Worm (Caenorhabditis elegans) whole organism, young adult: ENCODE measurements around the gene F42A6.2.

ENCODE experiments used
- B0019.2 ChIP-seq: fragments of 200-800 bp; sonication (Bioruptor generic); conservative IDR thresholded peaks from 2 replicates; pipeline ENCODE4 v1.3.6; 2022; ENCODE audit warnings: missing genetic modification reagents, missing genetic modification characterization, missing compliant biosample characterization
- D2030.7 ChIP-seq: fragments of 200-800 bp; sonication (Bioruptor generic); IDR thresholded peaks from 2 replicates; pipeline ENCODE4 v1.3.6; 2022; ENCODE audit warnings: missing genetic modification reagents, missing genetic modification characterization, missing compliant biosample characterization
- F22D6.2 ChIP-seq: sonication (generic microtip); optimal IDR thresholded peaks from 2 replicates; lab custom pipeline; 2016; ENCODE audit warnings: mild to moderate bottlenecking, missing genetic modification characterization, missing compliant biosample characterization
- F23B12.7 ChIP-seq: sonication (generic microtip); optimal IDR thresholded peaks from 2 replicates; lab custom pipeline; 2017; ENCODE audit warnings: missing genetic modification characterization, mild to moderate bottlenecking, missing compliant biosample characterization, antibody characterized with exemption, moderate library complexity; ENCODE audit not compliant: insufficient read depth
- F37B4.10 ChIP-seq: fragments of 200-800 bp; sonication (Bioruptor generic); IDR thresholded peaks from 2 replicates; pipeline ENCODE4 v1.3.6; 2022; ENCODE audit warnings: missing genetic modification characterization, missing compliant biosample characterization
- F52B5.7 ChIP-seq: sonication (generic microtip); optimal IDR thresholded peaks from 2 replicates; lab custom pipeline; 2016; ENCODE audit warnings: mild to moderate bottlenecking, missing genetic modification characterization, missing compliant biosample characterization
- F55B11.4 ChIP-seq: sonication (generic microtip); optimal IDR thresholded peaks from 2 replicates; lab custom pipeline; 2016; ENCODE audit warnings: missing compliant biosample characterization, missing genetic modification characterization, borderline replicate concordance; ENCODE audit not compliant: insufficient read depth
- T07F8.4 ChIP-seq: sonication (generic microtip); optimal IDR thresholded peaks from 2 replicates; lab custom pipeline; 2016; ENCODE audit warnings: mild to moderate bottlenecking, missing genetic modification characterization, moderate library complexity, missing compliant biosample characterization
- Y53G8AR.9 ChIP-seq: fragments of 200-800 bp; sonication (Bioruptor generic); conservative IDR thresholded peaks from 2 replicates; pipeline ENCODE4 v1.3.6; 2022; ENCODE audit warnings: missing genetic modification reagents, missing genetic modification characterization, missing compliant biosample characterization
- Y95B8A.8 ChIP-seq: fragments of 200-800 bp; sonication (Bioruptor generic); IDR thresholded peaks from 2 replicates; pipeline ENCODE4 v1.3.6; 2022; ENCODE audit warnings: missing genetic modification reagents, missing genetic modification characterization, missing compliant biosample characterization
- ZK185.1 ChIP-seq: sonication (generic microtip); optimal IDR thresholded peaks from 2 replicates; lab custom pipeline; 2016; ENCODE audit warnings: mild to moderate bottlenecking, missing genetic modification characterization, missing compliant biosample characterization; ENCODE audit not compliant: poor library complexity, severe bottlenecking
- ama-1 ChIP-seq, 3 experiments: fragments of 150-350 bp in 1 of 3; sonication (generic microtip) in 2 of 3; optimal IDR thresholded peaks; 2 replicates each; lab custom pipeline; 2014 to 2018; ENCODE audit warnings: missing biosample characterization in 2 of 3, missing genetic modification characterization in 2 of 3, missing genetic modification reagents in 2 of 3
- aptf-3 ChIP-seq: fragments of 200-800 bp; sonication (Bioruptor generic); IDR thresholded peaks from 2 replicates; pipeline ENCODE4 v1.3.6; 2022; ENCODE audit warnings: missing genetic modification characterization, missing compliant biosample characterization
- atf-7 ChIP-seq: sonication (generic microtip); optimal IDR thresholded peaks from 2 replicates; lab custom pipeline; 2017; ENCODE audit warnings: mild to moderate bottlenecking, missing genetic modification characterization, missing compliant biosample characterization
- athp-1 ChIP-seq: sonication (generic microtip); optimal IDR thresholded peaks from 2 replicates; lab custom pipeline; 2017; ENCODE audit warnings: mild to moderate bottlenecking, missing genetic modification characterization, missing compliant biosample characterization
- attf-3 ChIP-seq: fragments of 200-800 bp; sonication (Bioruptor generic); conservative IDR thresholded peaks from 2 replicates; pipeline ENCODE4 v1.3.6; 2022; ENCODE audit warnings: missing genetic modification reagents, missing genetic modification characterization, missing compliant biosample characterization
- attf-5 ChIP-seq: fragments of 200-800 bp; sonication (Bioruptor generic); optimal IDR thresholded peaks from 2 replicates; lab custom pipeline; 2018; ENCODE audit warnings: mild to moderate bottlenecking, missing genetic modification characterization, missing compliant biosample characterization
- bed-1 ChIP-seq: fragments of 200-800 bp; sonication (Bioruptor generic); IDR thresholded peaks from 2 replicates; pipeline ENCODE4 v1.3.6; 2022; ENCODE audit warnings: missing genetic modification reagents, missing genetic modification characterization, missing compliant biosample characterization
- ceh-91 ChIP-seq: fragments of 200-800 bp; sonication (Bioruptor generic); IDR thresholded peaks from 2 replicates; pipeline ENCODE4 v1.3.6; 2022; ENCODE audit warnings: missing genetic modification reagents, missing genetic modification characterization, missing compliant biosample characterization
- egrh-3 ChIP-seq: fragments of 200-800 bp; sonication (Bioruptor generic); IDR thresholded peaks from 2 replicates; pipeline ENCODE4 v1.3.6; 2022; ENCODE audit warnings: missing genetic modification reagents, missing genetic modification characterization, missing compliant biosample characterization
- him-1 ChIP-seq: sonication (generic microtip); optimal IDR thresholded peaks from 2 replicates; lab custom pipeline; 2016; ENCODE audit warnings: missing genotype, missing genetic modification reagents, missing genetic modification characterization, missing compliant biosample characterization
- hmg-20 ChIP-seq: fragments of 200-800 bp; sonication (Bioruptor generic); IDR thresholded peaks from 2 replicates; pipeline ENCODE4 v1.3.6; 2022; ENCODE audit warnings: missing genetic modification reagents, missing genetic modification characterization, missing compliant biosample characterization
- hrde-1 ChIP-seq: sonication (generic microtip); optimal IDR thresholded peaks from 2 replicates; lab custom pipeline; 2016; ENCODE audit warnings: missing genetic modification characterization, mild to moderate bottlenecking, missing compliant biosample characterization, moderate library complexity, missing genotype, missing genetic modification reagents, borderline replicate concordance
- lin-35 ChIP-seq, 3 experiments: fragments of 150-350 bp in 2 of 3; sonication (generic microtip) in 1 of 3; optimal IDR thresholded peaks; 2 replicates each; lab custom pipeline; 2014 to 2018; ENCODE audit warnings: missing biosample characterization in 3 of 3, missing genetic modification characterization in 3 of 3, missing genetic modification reagents in 3 of 3
- lin-40 ChIP-seq: sonication (generic microtip); optimal IDR thresholded peaks from 2 replicates; lab custom pipeline; 2016; ENCODE audit warnings: missing genetic modification characterization, mild to moderate bottlenecking, missing compliant biosample characterization, missing genotype, missing genetic modification reagents
- lsl-1 ChIP-seq: fragments of 200-800 bp; sonication (Bioruptor generic); optimal IDR thresholded peaks from 2 replicates; lab custom pipeline; 2018; ENCODE audit warnings: mild to moderate bottlenecking, missing genetic modification characterization, moderate library complexity, missing compliant biosample characterization
- madf-10 ChIP-seq: sonication (generic microtip); optimal IDR thresholded peaks from 2 replicates; lab custom pipeline; 2016; ENCODE audit warnings: mild to moderate bottlenecking, missing genetic modification characterization, missing compliant biosample characterization
- mel-28 ChIP-seq: sonication (generic microtip); optimal IDR thresholded peaks from 2 replicates; lab custom pipeline; 2016; ENCODE audit warnings: borderline replicate concordance, mild to moderate bottlenecking, missing genetic modification characterization, missing compliant biosample characterization
- mxl-1 ChIP-seq: sonication (generic microtip); optimal IDR thresholded peaks from 2 replicates; lab custom pipeline; 2016; ENCODE audit warnings: missing genetic modification characterization, missing compliant biosample characterization
- nhr-120 ChIP-seq: fragments of 200-800 bp; sonication (Bioruptor generic); IDR thresholded peaks from 2 replicates; pipeline ENCODE4 v1.3.6; 2022; ENCODE audit warnings: missing genetic modification characterization, missing compliant biosample characterization
- nhr-27 ChIP-seq: fragments of 200-800 bp; sonication (Bioruptor generic); optimal IDR thresholded peaks from 2 replicates; lab custom pipeline; 2018; ENCODE audit warnings: mild to moderate bottlenecking, missing genetic modification characterization, moderate library complexity, missing compliant biosample characterization
- pbrm-1 ChIP-seq: fragments of 200-800 bp; sonication (Bioruptor generic); IDR thresholded peaks from 2 replicates; pipeline ENCODE4 v1.3.6; 2022; ENCODE audit warnings: missing genetic modification reagents, missing genetic modification characterization, missing compliant biosample characterization
- rcor-1 ChIP-seq: fragments of 200-800 bp; sonication (Bioruptor generic); IDR thresholded peaks from 2 replicates; pipeline ENCODE4 v1.3.6; 2022; ENCODE audit warnings: missing genetic modification reagents, missing genetic modification characterization, missing compliant biosample characterization
- rec-8 ChIP-seq, 2 experiments: sonication (generic microtip); optimal IDR thresholded peaks; 2 replicates each; lab custom pipeline; 2016; ENCODE audit warnings: mild to moderate bottlenecking in 2 of 2, missing genetic modification characterization in 2 of 2, missing genetic modification reagents in 2 of 2, missing genotype in 2 of 2, missing biosample characterization in 1 of 2, missing compliant biosample characterization in 1 of 2, moderate library complexity in 1 of 2
- snpc-3.4 ChIP-seq: sonication (generic microtip); optimal IDR thresholded peaks from 2 replicates; lab custom pipeline; 2017; ENCODE audit warnings: missing genetic modification characterization, mild to moderate bottlenecking, missing compliant biosample characterization, antibody characterized with exemption, moderate library complexity, missing genotype, missing genetic modification reagents
- sptf-2 ChIP-seq: fragments of 200-800 bp; sonication (Bioruptor generic); optimal IDR thresholded peaks from 2 replicates; lab custom pipeline; 2018; ENCODE audit warnings: mild to moderate bottlenecking, missing genetic modification characterization, missing compliant biosample characterization
- tlf-1 ChIP-seq: fragments of 200-800 bp; sonication (Bioruptor generic); optimal IDR thresholded peaks from 2 replicates; lab custom pipeline; 2018; ENCODE audit warnings: mild to moderate bottlenecking, missing genetic modification characterization, missing compliant biosample characterization
- unc-130 ChIP-seq: sonication (generic microtip); optimal IDR thresholded peaks from 2 replicates; lab custom pipeline; 2016; ENCODE audit warnings: missing genetic modification reagents, missing genetic modification characterization, missing compliant biosample characterization
- ztf-18 ChIP-seq: sonication (generic microtip); optimal IDR thresholded peaks from 2 replicates; lab custom pipeline; 2016; ENCODE audit warnings: missing genotype, mild to moderate bottlenecking, missing genetic modification characterization, missing compliant biosample characterization
- ztf-25 ChIP-seq: fragments of 200-800 bp; sonication (Bioruptor generic); IDR thresholded peaks from 2 replicates; pipeline ENCODE4 v1.3.6; 2022; ENCODE audit warnings: missing genetic modification reagents, missing genetic modification characterization, missing compliant biosample characterization
- ztf-26 ChIP-seq: sonication (generic microtip); optimal IDR thresholded peaks from 2 replicates; lab custom pipeline; 2017; ENCODE audit warnings: missing genetic modification characterization, missing compliant biosample characterization
- ztf-3 ChIP-seq: fragments of 200-800 bp; sonication (Bioruptor generic); optimal IDR thresholded peaks from 2 replicates; lab custom pipeline; 2018; ENCODE audit warnings: mild to moderate bottlenecking, missing genetic modification characterization, missing compliant biosample characterization
- ztf-6 ChIP-seq: fragments of 200-800 bp; sonication (Bioruptor generic); IDR thresholded peaks from 2 replicates; pipeline ENCODE4 v1.3.6; 2022; ENCODE audit warnings: missing genetic modification reagents, missing genetic modification characterization, missing compliant biosample characterization

F42A6.2 gene

ce11 chrIV:3293800-3294493 is 47.3 kb upstream of the F42A6.2 start (continued):
- TF ChIP-seq B0019.2 (GFP tag; lab: Robert Waterston, UW) (no peak), ztf-6 (GFP tag; lab: Robert Waterston, UW) (no peak), tlf-1 (GFP tag; lab: Kevin White, UChicago) (no peak), athp-1 (tag; lab: Kevin White, UChicago) (no peak), F55B11.4 (tag; lab: Kevin White, UChicago) (no peak)

ce11 chrIV:3294553-3295185 is 46.6 kb upstream of the F42A6.2 start, which contains the start of gene W08E12.7:
Gene W08E12.7 (plus strand): TSS chrIV:3295135.
- TF ChIP-seq Y95B8A.8 (GFP tag; lab: Robert Waterston, UW) (peak; percentile 84), unc-130 (GFP tag; lab: Kevin White, UChicago) (peak; percentile 91), Y53G8AR.9 (GFP tag; lab: Robert Waterston, UW) (peak; percentile 81; the same call in 1 of the 2 replicates), ceh-91 (GFP tag; lab: Robert Waterston, UW) (peak; percentile 95), atf-7 (peak; percentile 14), egrh-3 (GFP tag; lab: Robert Waterston, UW) (no peak), madf-10 (tag; lab: Kevin White, UChicago) (peak; percentile 76), lin-35 (GFP tag; optimal IDR thresholded peaks at IDR 0.05; lab: Kevin White, UChicago) (peak; percentile 36 to 93 (median 36)), aptf-3 (GFP tag; lab: Robert Waterston, UW) (no peak), ztf-26 (tag; lab: Kevin White, UChicago) (peak; percentile 2), lin-40 (tag; lab: Kevin White, UChicago) (peak; percentile 87), rcor-1 (GFP tag; lab: Robert Waterston, UW) (peak; percentile 89), ztf-25 (GFP tag; lab: Robert Waterston, UW) (0 out of 2 replicates have a peak, but pooled peaks have one; percentile 53), F22D6.2 (tag; lab: Kevin White, UChicago) (peak; percentile 55), sptf-2 (GFP tag; lab: Kevin White, UChicago) (peak; percentile 61), lsl-1 (peak; percentile 92), attf-3 (GFP tag; lab: Robert Waterston, UW) (peak; percentile 74), hmg-20 (GFP tag; lab: Robert Waterston, UW) (0 out of 2 replicates have a peak, but pooled peaks have one; percentile 10), bed-1 (no peak), ztf-3 (no peak), mel-28 (tag; lab: Kevin White, UChicago) (no peak), nhr-120 (GFP tag; lab: Robert Waterston, UW) (no peak), attf-5 (GFP tag; lab: Kevin White, UChicago) (peak; percentile 99), him-1 (tag; lab: Kevin White, UChicago) (peak; percentile 30), ama-1 (optimal IDR thresholded peaks at IDR 0.05; lab: Kevin White, UChicago) (no peak), ama-1 (GFP tag; optimal IDR thresholded peaks at IDR 0.05; lab: Kevin White, UChicago) (peak in 1 of 2 experiments; percentile 43), rec-8 (tag; optimal IDR thresholded peaks at IDR 0.05; lab: Kevin White, UChicago) (peak; percentile 32 to 36), mxl-1 (no peak), ZK185.1 (tag; lab: Kevin White, UChicago) (peak; percentile 87), pbrm-1 (GFP tag; lab: Robert Waterston, UW) (peak; percentile 91), F37B4.10 (GFP tag; lab: Robert Waterston, UW) (no peak), D2030.7 (GFP tag; lab: Robert Waterston, UW) (peak; percentile 94), F55B11.4 (tag; lab: Kevin White, UChicago) (no peak), F52B5.7 (tag; lab: Kevin White, UChicago) (no peak), athp-1 (tag; lab: Kevin White, UChicago) (peak; percentile 89), hrde-1 (tag; lab: Kevin White, UChicago) (peak; percentile 32), snpc-3.4 (tag; lab: Kevin White, UChicago) (peak; percentile 91), F23B12.7 (peak; percentile 95), ztf-18 (tag; lab: Kevin White, UChicago) (peak; percentile 82), nhr-27 (tag; lab: Kevin White, UChicago) (no peak), T07F8.4 (tag; lab: Kevin White, UChicago) (peak; percentile 20)
